Worm (Caenorhabditis elegans): ENCODE data around the gene ncx-1.

- TF ChIP-seq unc-62 (GFP tag; optimal IDR thresholded peaks at IDR 0.05 in 1 of 2) (no peak), unc-62 (tag; optimal IDR thresholded peaks at IDR 0.05) (no peak), ama-1 (optimal IDR thresholded peaks at IDR 0.05) (no peak), aly-2 (tag; optimal IDR thresholded peaks at IDR 0.05) (no peak), ZK337.2 (GFP tag; IDR thresholded peaks at IDR 0.05) (no peak), D1046.2 (GFP tag; IDR thresholded peaks at IDR 0.05) (no peak), skn-1 (tag; optimal IDR thresholded peaks at IDR 0.05) (no peak), nhr-77 (tag; optimal IDR thresholded peaks at IDR 0.05) (no peak), sdz-12 (GFP tag; optimal IDR thresholded peaks at IDR 0.05) (no peak), ceh-82 (tag; optimal IDR thresholded peaks at IDR 0.05) (no peak), pha-4 (GFP tag; IDR thresholded peaks at IDR 0.05) (no peak), pha-4 (tag; optimal IDR thresholded peaks at IDR 0.05) (no peak), ztf-11 (tag; optimal IDR thresholded peaks at IDR 0.05) (no peak), nhr-11 (tag; optimal IDR thresholded peaks at IDR 0.05) (no peak), lin-39 (tag; optimal IDR thresholded peaks at IDR 0.05) (no peak), ceh-28 (tag; optimal IDR thresholded peaks at IDR 0.05) (no peak)
These were observed 55.4 kb downstream of the ncx-1 start for ce11 chrV:20065096-20065495.
